Fruit fly (Drosophila melanogaster) whole organism, embryonic: ENCODE results near the gene pbl.

Experiments used
- B-H1 ChIP-seq: fragments of 200-800 bp; sonication (Bioruptor generic); IDR thresholded peaks from 3 replicates; pipeline ENCODE4 v1.3.6; 2022; ENCODE audit warnings: missing biosample characterization, missing genetic modification characterization
- BEAF-32 ChIP-seq: fragments of 200-800 bp; sonication (Bioruptor generic); optimal IDR thresholded peaks from 3 replicates; lab custom pipeline; 2017; ENCODE audit warnings: missing biosample characterization, missing genetic modification characterization, mild to moderate bottlenecking, moderate library complexity, missing genetic modification reagents
- CG12769 ChIP-seq: fragments of 200-800 bp; sonication (Bioruptor generic); optimal IDR thresholded peaks from 2 replicates; lab custom pipeline; 2019; ENCODE audit warnings: missing biosample characterization, mild to moderate bottlenecking, missing genetic modification characterization, moderate library complexity
- CG14667 ChIP-seq: fragments of 200-800 bp; sonication (Bioruptor generic); IDR thresholded peaks from 2 replicates; pipeline ENCODE4 v1.3.6; 2022; ENCODE audit warnings: missing biosample characterization, missing genetic modification characterization
- CG14965 ChIP-seq: fragments of 200-800 bp; sonication (Bioruptor generic); optimal IDR thresholded peaks from 2 replicates; lab custom pipeline; 2016; ENCODE audit warnings: missing biosample characterization, missing genetic modification characterization, borderline replicate concordance
- CG16815 ChIP-seq: fragments of 200-800 bp; sonication (Bioruptor generic); optimal IDR thresholded peaks from 3 replicates; lab custom pipeline; 2017; ENCODE audit warnings: missing biosample characterization, mild to moderate bottlenecking, missing genetic modification characterization
- CG17361 ChIP-seq: fragments of 200-800 bp; sonication (Bioruptor generic); IDR thresholded peaks from 3 replicates; pipeline ENCODE4 v1.3.6; 2022; ENCODE audit warnings: missing biosample characterization, missing genetic modification characterization
- CG2129 ChIP-seq: fragments of 200-800 bp; sonication (Bioruptor generic); IDR thresholded peaks from 2 replicates; pipeline ENCODE4 v1.3.6; 2022; ENCODE audit warnings: missing biosample characterization, missing genetic modification characterization; ENCODE audit not compliant: partially characterized antibody
- CG2712 ChIP-seq: fragments of 200-800 bp; optimal IDR thresholded peaks from 3 replicates; lab custom pipeline; 2019; ENCODE audit warnings: missing biosample characterization, mild to moderate bottlenecking, missing genetic modification characterization, moderate library complexity
- CG31224 ChIP-seq: fragments of 200-800 bp; sonication (Bioruptor generic); IDR thresholded peaks from 2 replicates; pipeline ENCODE4 v1.3.6; 2022; ENCODE audit warnings: missing biosample characterization, missing genetic modification characterization
- CG33557 ChIP-seq: fragments of 200-800 bp; sonication (Bioruptor generic); optimal IDR thresholded peaks from 2 replicates; lab custom pipeline; 2019; ENCODE audit warnings: missing biosample characterization, mild to moderate bottlenecking, missing genetic modification characterization, moderate library complexity
- CG3847 ChIP-seq: fragments of 200-800 bp; sonication (Bioruptor generic); IDR thresholded peaks from 2 replicates; pipeline ENCODE4 v1.3.6; 2022; ENCODE audit warnings: missing biosample characterization, missing genetic modification characterization
- CG4404 ChIP-seq: fragments of 200-800 bp; sonication (Bioruptor generic); IDR thresholded peaks from 2 replicates; pipeline ENCODE4 v1.3.6; 2022; ENCODE audit warnings: missing biosample characterization, missing genetic modification characterization
- CG4424 ChIP-seq: fragments of 200-800 bp; sonication (Bioruptor generic); optimal IDR thresholded peaks from 3 replicates; lab custom pipeline; 2016; ENCODE audit warnings: missing biosample characterization, missing genetic modification characterization
- CG4730 ChIP-seq: fragments of 200-800 bp; sonication (Bioruptor generic); IDR thresholded peaks from 2 replicates; pipeline ENCODE4 v1.3.6; 2022; ENCODE audit warnings: missing biosample characterization, missing genetic modification characterization
- CG6654 ChIP-seq: fragments of 200-800 bp; sonication (Bioruptor generic); optimal IDR thresholded peaks from 2 replicates; lab custom pipeline; 2017; ENCODE audit warnings: missing biosample characterization, mild to moderate bottlenecking, missing genetic modification characterization
- CG7928 ChIP-seq: fragments of 200-800 bp; sonication (Bioruptor generic); optimal IDR thresholded peaks from 2 replicates; lab custom pipeline; 2017; ENCODE audit warnings: missing biosample characterization, mild to moderate bottlenecking, missing genetic modification characterization
- CG8478 ChIP-seq: fragments of >200 bp; optimal IDR thresholded peaks from 2 replicates; lab custom pipeline; 2018
- CG9215 ChIP-seq: fragments of 200-800 bp; sonication (Bioruptor generic); IDR thresholded peaks from 2 replicates; pipeline ENCODE4 v1.3.6; 2022; ENCODE audit warnings: missing biosample characterization, missing genetic modification characterization
- Deaf1 ChIP-seq: fragments of 200-800 bp; optimal IDR thresholded peaks from 3 replicates; lab custom pipeline; 2019; ENCODE audit warnings: missing biosample characterization, mild to moderate bottlenecking, missing genetic modification characterization, moderate library complexity
- Doc3 ChIP-seq: fragments of 200-800 bp; sonication (Bioruptor generic); IDR thresholded peaks from 3 replicates; pipeline ENCODE4 v1.3.6; 2022; ENCODE audit warnings: missing biosample characterization, missing genetic modification characterization; ENCODE audit not compliant: partially characterized antibody
- Elba2 ChIP-seq: fragments of 200-800 bp; sonication (Bioruptor generic); optimal IDR thresholded peaks from 3 replicates; lab custom pipeline; 2016; ENCODE audit warnings: missing biosample characterization, missing genetic modification characterization
- GATAe ChIP-seq: fragments of 200-800 bp; sonication (Bioruptor generic); conservative IDR thresholded peaks from 2 replicates; pipeline ENCODE4 v1.3.6; 2022; ENCODE audit warnings: missing biosample characterization, missing genetic modification characterization
- Hr39 ChIP-seq: fragments of >200 bp; optimal IDR thresholded peaks from 2 replicates; lab custom pipeline; 2017
- Lhr ChIP-seq: fragments of 200-800 bp; sonication (Bioruptor generic); optimal IDR thresholded peaks from 3 replicates; lab custom pipeline; 2017; ENCODE audit warnings: mild to moderate bottlenecking, missing biosample characterization, missing genetic modification reagents, missing genetic modification characterization
- MTF-1 ChIP-seq: fragments of 200-800 bp; sonication (Bioruptor generic); optimal IDR thresholded peaks from 2 replicates; lab custom pipeline; 2018; ENCODE audit warnings: missing biosample characterization, mild to moderate bottlenecking, missing genetic modification characterization, borderline replicate concordance
- NC2β ChIP-seq: fragments of 200-800 bp; sonication (Bioruptor generic); optimal IDR thresholded peaks from 2 replicates; lab custom pipeline; 2016; ENCODE audit warnings: missing biosample characterization, missing genetic modification characterization
- NfI ChIP-seq: fragments of 200-800 bp; sonication (Bioruptor generic); optimal IDR thresholded peaks from 3 replicates; lab custom pipeline; 2018; ENCODE audit warnings: missing biosample characterization, mild to moderate bottlenecking, missing genetic modification characterization, moderate library complexity
- Opbp ChIP-seq: fragments of 200-800 bp; sonication (Bioruptor generic); IDR thresholded peaks from 3 replicates; pipeline ENCODE4 v1.3.6; 2022; ENCODE audit warnings: missing biosample characterization, missing genetic modification characterization; ENCODE audit not compliant: partially characterized antibody
- Ptx1 ChIP-seq: fragments of 200-800 bp; sonication (Bioruptor generic); IDR thresholded peaks from 2 replicates; pipeline ENCODE4 v1.3.6; 2022; ENCODE audit warnings: missing biosample characterization, missing genetic modification characterization
- Scr ChIP-seq: fragments of 200-800 bp; sonication (Bioruptor generic); IDR thresholded peaks from 2 replicates; pipeline ENCODE4 v1.3.6; 2022; ENCODE audit warnings: missing biosample characterization, missing genetic modification characterization; ENCODE audit not compliant: partially characterized antibody
- Spps ChIP-seq: fragments of 200-800 bp; sonication (Bioruptor generic); optimal IDR thresholded peaks from 2 replicates; lab custom pipeline; 2018; ENCODE audit warnings: missing biosample characterization, mild to moderate bottlenecking, missing genetic modification characterization
- Ssrp ChIP-seq: fragments of 200-800 bp; sonication (Bioruptor generic); optimal IDR thresholded peaks from 2 replicates; lab custom pipeline; 2018; ENCODE audit warnings: missing biosample characterization, mild to moderate bottlenecking, missing genetic modification characterization, moderate library complexity
- Tbp ChIP-seq: fragments of >200 bp; optimal IDR thresholded peaks from 2 replicates; lab custom pipeline; 2018; ENCODE audit warnings: missing biosample characterization, missing genetic modification characterization
- ara ChIP-seq: fragments of 200-800 bp; sonication (Bioruptor generic); IDR thresholded peaks from 2 replicates; pipeline ENCODE4 v1.3.6; 2022; ENCODE audit warnings: missing biosample characterization, missing genetic modification characterization
- cg ChIP-seq: fragments of 200-800 bp; sonication (Bioruptor generic); optimal IDR thresholded peaks from 3 replicates; lab custom pipeline; 2019; ENCODE audit warnings: missing biosample characterization, mild to moderate bottlenecking, missing genetic modification characterization, moderate library complexity
- chn ChIP-seq: fragments of 200-800 bp; sonication (Bioruptor generic); optimal IDR thresholded peaks from 2 replicates; lab custom pipeline; 2016; ENCODE audit warnings: missing biosample characterization, missing genetic modification characterization
- crol ChIP-seq: fragments of 200-800 bp; sonication (Bioruptor generic); IDR thresholded peaks from 2 replicates; pipeline ENCODE4 v1.3.6; 2022; ENCODE audit warnings: missing biosample characterization, missing genetic modification characterization
- danr ChIP-seq: fragments of 200-800 bp; sonication (Bioruptor generic); IDR thresholded peaks from 2 replicates; pipeline ENCODE4 v1.3.6; 2022; ENCODE audit warnings: missing biosample characterization, missing genetic modification characterization
- emc ChIP-seq: fragments of 200-800 bp; sonication (Bioruptor generic); optimal IDR thresholded peaks from 2 replicates; lab custom pipeline; 2016; ENCODE audit warnings: missing biosample characterization, missing genetic modification characterization
- exex ChIP-seq: fragments of 200-800 bp; sonication (Bioruptor generic); optimal IDR thresholded peaks from 4 replicates; lab custom pipeline; 2018; ENCODE audit warnings: missing biosample characterization, mild to moderate bottlenecking, missing genetic modification characterization, moderate library complexity
- gcm ChIP-seq: fragments of 200-800 bp; sonication (Bioruptor generic); optimal IDR thresholded peaks from 2 replicates; lab custom pipeline; 2019; ENCODE audit warnings: missing biosample characterization, mild to moderate bottlenecking, missing genetic modification characterization, moderate library complexity
- hbn ChIP-seq: fragments of 200-800 bp; sonication (Bioruptor generic); IDR thresholded peaks from 2 replicates; pipeline ENCODE4 v1.3.6; 2022; ENCODE audit warnings: missing biosample characterization, missing genetic modification characterization; ENCODE audit not compliant: partially characterized antibody
- hth ChIP-seq: fragments of >200 bp; optimal IDR thresholded peaks from 2 replicates; lab custom pipeline; 2017; ENCODE audit warnings: inconsistent platforms
- kah ChIP-seq: fragments of 200-800 bp; sonication (Bioruptor generic); optimal IDR thresholded peaks from 2 replicates; lab custom pipeline; 2018; ENCODE audit warnings: missing biosample characterization, mild to moderate bottlenecking, missing genetic modification characterization
- pb ChIP-seq: fragments of 200-800 bp; sonication (Bioruptor generic); optimal IDR thresholded peaks from 3 replicates; lab custom pipeline; 2016; ENCODE audit warnings: missing biosample characterization, missing genetic modification characterization
- psq ChIP-seq: fragments of 200-800 bp; sonication (Bioruptor generic); optimal IDR thresholded peaks from 2 replicates; lab custom pipeline; 2017; ENCODE audit warnings: missing biosample characterization, missing genetic modification characterization
- pum ChIP-seq: fragments of 200-800 bp; sonication (Bioruptor generic); optimal IDR thresholded peaks from 2 replicates; lab custom pipeline; 2016; ENCODE audit warnings: missing biosample characterization, missing genetic modification characterization
- scrt ChIP-seq: fragments of 200-800 bp; sonication (Bioruptor generic); optimal IDR thresholded peaks from 2 replicates; lab custom pipeline; 2018; ENCODE audit warnings: missing biosample characterization, mild to moderate bottlenecking, missing genetic modification characterization, moderate library complexity
- so ChIP-seq: fragments of 200-800 bp; sonication (Bioruptor generic); IDR thresholded peaks from 3 replicates; pipeline ENCODE4 v1.3.6; 2022; ENCODE audit warnings: missing biosample characterization, missing genetic modification characterization
- tna ChIP-seq: fragments of 200-800 bp; sonication (Bioruptor generic); IDR thresholded peaks from 2 replicates; pipeline ENCODE4 v1.3.6; 2022; ENCODE audit warnings: missing biosample characterization, missing genetic modification characterization; ENCODE audit not compliant: partially characterized antibody

pbl gene

dm6 chr3L:7868581-7869236 lies 43.0 kb downstream of the pbl start, which contains the start of gene CG32365 (continued):
- TF ChIP-seq CG4404 (GFP tag; lab: Robert Waterston, UW) (no peak), CG3847 (no peak), B-H1 (GFP tag; lab: Robert Waterston, UW) (no peak), Ptx1 (GFP tag; lab: Robert Waterston, UW) (no peak), Hr39 (lab: Kevin White, UChicago) (no peak), CG2712 (tag; lab: Kevin White, UChicago) (no peak), CG6654 (GFP tag; lab: Kevin White, UChicago) (no peak), Tbp (GFP tag; lab: Kevin White, UChicago) (no peak), Elba2 (GFP tag; lab: Kevin White, UChicago) (no peak), CG7928 (GFP tag; lab: Kevin White, UChicago) (no peak), psq (no peak), CG4730 (GFP tag; lab: Robert Waterston, UW) (no peak), CG14667 (GFP tag; lab: Robert Waterston, UW) (no peak), CG31224 (0 out of 2 replicates have a peak, but pooled peaks have one; percentile 22), Scr (GFP tag; lab: Robert Waterston, UW) (no peak; the same call in none of the 2 replicates), gcm (GFP tag; lab: Kevin White, UChicago) (peak; percentile 6), MTF-1 (peak; percentile 21), kah (no peak), CG33557 (GFP tag; lab: Kevin White, UChicago) (no peak), CG17361 (GFP tag; lab: Robert Waterston, UW) (no peak; the same call in 2 of the 3 replicates), CG16815 (GFP tag; lab: Kevin White, UChicago) (no peak), NC2β (GFP tag; lab: Kevin White, UChicago) (no peak), GATAe (GFP tag; lab: Robert Waterston, UW) (no peak), Lhr (GFP tag; lab: Kevin White, UChicago) (no peak), cg (GFP tag; lab: Kevin White, UChicago) (no peak), Spps (tag; lab: Kevin White, UChicago) (no peak), so (GFP tag; lab: Robert Waterston, UW) (no peak), chn (GFP tag; lab: Kevin White, UChicago) (no peak), ara (no peak), CG14965 (GFP tag; lab: Kevin White, UChicago) (no peak), Ssrp (no peak), CG12769 (tag; lab: Kevin White, UChicago) (peak; percentile 59), NfI (GFP tag; lab: Kevin White, UChicago) (peak; percentile 23), CG9215 (GFP tag; lab: Robert Waterston, UW) (no peak), CG2129 (GFP tag; lab: Robert Waterston, UW) (no peak), hth (lab: Kevin White, UChicago) (no peak), crol (GFP tag; lab: Robert Waterston, UW) (no peak), tna (peak; percentile 36; the same call in 1 of the 2 replicates), CG4424 (GFP tag; lab: Kevin White, UChicago) (no peak), scrt (GFP tag; lab: Kevin White, UChicago) (no peak), exex (tag; lab: Kevin White, UChicago) (no peak), CG8478 (lab: Kevin White, UChicago) (no peak), Deaf1 (no peak), Opbp (GFP tag; lab: Robert Waterston, UW) (no peak; the same call in 2 of the 3 replicates), emc (GFP tag; lab: Kevin White, UChicago) (no peak), pb (GFP tag; lab: Kevin White, UChicago) (no peak), pum (GFP tag; lab: Kevin White, UChicago) (no peak), BEAF-32 (no peak), danr (no peak), hbn (GFP tag; lab: Robert Waterston, UW) (no peak), Doc3 (GFP tag; lab: Robert Waterston, UW) (no peak)
